Worm (Caenorhabditis elegans) whole organism, L3 larva: ENCODE measurements around the gene piki-1.
A peak's percentile ranks its signal among the peaks of the same experiment; 100 is the strongest.

Experiments used
- ceh-28 ChIP-seq: fragments of 150-350 bp; optimal IDR thresholded peaks from 2 replicates; lab custom pipeline; 2014; ENCODE audit warnings: missing biosample characterization, missing genetic modification reagents, missing genetic modification characterization
- egl-27 ChIP-seq: sonication (generic microtip); optimal IDR thresholded peaks from 4 replicates; lab custom pipeline; 2017; ENCODE audit warnings: missing biosample characterization, missing genetic modification reagents, missing genetic modification characterization
- elt-1 ChIP-seq: fragments of 150-350 bp; optimal IDR thresholded peaks from 2 replicates; lab custom pipeline; 2014; ENCODE audit warnings: missing biosample characterization, missing genetic modification characterization
- lin-39 ChIP-seq: fragments of 150-350 bp; optimal IDR thresholded peaks from 2 replicates; lab custom pipeline; 2018; ENCODE audit warnings: missing biosample characterization, missing genetic modification reagents, missing genetic modification characterization
- nfya-1 ChIP-seq: sonication (generic microtip); optimal IDR thresholded peaks from 2 replicates; lab custom pipeline; 2017; ENCODE audit warnings: missing genetic modification characterization, mild to moderate bottlenecking, missing compliant biosample characterization, antibody characterized with exemption, moderate library complexity; ENCODE audit not compliant: insufficient read depth
- nhr-237 ChIP-seq: fragments of 150-350 bp; optimal IDR thresholded peaks from 2 replicates; lab custom pipeline; 2014; ENCODE audit warnings: missing biosample characterization, missing genetic modification characterization
- nhr-25 ChIP-seq: sonication (generic microtip); optimal IDR thresholded peaks from 2 replicates; lab custom pipeline; 2017; ENCODE audit warnings: missing biosample characterization, missing genetic modification characterization

ce11 chrX:15280318-15280717, 34.1 kb upstream of the piki-1 start:
- TF ChIP-seq nhr-237 (tag; lab: Kevin White, UChicago) (no peak), ceh-28 (tag; lab: Kevin White, UChicago) (no peak), lin-39 (tag; lab: Kevin White, UChicago) (no peak), elt-1 (tag; lab: Kevin White, UChicago) (no peak), nhr-25 (tag; lab: Kevin White, UChicago) (peak; percentile 68), egl-27 (no peak), nfya-1 (tag; lab: Kevin White, UChicago) (no peak)
